Fruit fly (Drosophila melanogaster): ENCODE measurements around the gene CG33494.

DNA sequence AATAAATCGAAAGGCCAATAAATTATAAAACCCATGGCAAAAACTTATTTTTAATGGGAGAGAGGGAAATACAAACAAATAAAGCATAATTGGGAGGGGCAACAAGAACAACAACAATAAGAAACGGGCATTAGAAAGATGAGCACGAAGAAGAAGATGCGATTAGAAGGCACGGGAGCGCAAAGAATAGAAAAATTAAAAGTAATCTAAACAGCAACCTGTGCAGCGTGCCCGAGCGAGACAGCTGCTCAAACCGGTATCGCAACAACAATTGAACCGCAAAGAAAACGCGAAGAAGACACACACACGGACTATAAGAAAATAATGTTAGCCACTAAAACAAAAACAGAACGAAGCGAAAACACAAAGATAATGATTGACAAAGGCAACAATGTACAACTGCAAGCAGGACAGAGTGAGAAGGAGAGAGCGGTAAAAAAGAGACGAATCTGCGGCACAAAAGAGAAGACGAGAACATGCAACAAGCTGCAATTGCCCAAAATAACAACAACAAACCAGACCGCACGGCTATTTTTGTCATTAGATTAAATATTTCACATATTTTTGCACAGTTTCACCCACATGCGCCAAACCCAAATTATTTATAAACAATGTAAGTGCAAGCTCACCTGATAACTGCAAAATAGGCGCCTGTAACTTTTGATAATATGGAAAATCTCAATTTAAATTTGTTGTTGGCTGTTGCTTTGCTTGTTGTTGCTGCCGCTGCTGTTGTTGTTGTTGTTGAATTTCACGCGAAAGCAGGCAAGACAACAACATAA is 22.9 kb downstream of the CG33494 start:
- TF ChIP-seq Mnt (GFP tag; optimal IDR thresholded peaks at IDR 0.05) = no peak
- no peak for TF ChIP-seq pad (GFP tag; optimal IDR thresholded peaks at IDR 0.05)
- TF ChIP-seq CG5204 (GFP tag; optimal IDR thresholded peaks at IDR 0.05) = no peak
- TF ChIP-seq toe (GFP tag; optimal IDR thresholded peaks at IDR 0.05) = no peak
- no peak for TF ChIP-seq CG7101 (tag; optimal IDR thresholded peaks at IDR 0.05)
- no peak for TF ChIP-seq ovo (GFP tag; optimal IDR thresholded peaks at IDR 0.05)
- no peak for TF ChIP-seq cic (GFP tag; optimal IDR thresholded peaks at IDR 0.05)
- no peak for TF ChIP-seq kay (GFP tag; ENCODE audit: borderline replicate concordance)
- no peak for TF ChIP-seq CG1620 (GFP tag; optimal IDR thresholded peaks at IDR 0.05)
- TF ChIP-seq CG7045 (GFP tag; optimal IDR thresholded peaks at IDR 0.05) = no peak
- no peak for TF ChIP-seq Clk (GFP tag; optimal IDR thresholded peaks at IDR 0.05)
- no peak for TF ChIP-seq Crg-1 (GFP tag; optimal IDR thresholded peaks at IDR 0.05)
- TF ChIP-seq CG12768 (GFP tag; optimal IDR thresholded peaks at IDR 0.05) = no peak

All from whole organism, adult.